Worm (Caenorhabditis elegans): ENCODE measurements around the gene gpc-1.

DNA sequence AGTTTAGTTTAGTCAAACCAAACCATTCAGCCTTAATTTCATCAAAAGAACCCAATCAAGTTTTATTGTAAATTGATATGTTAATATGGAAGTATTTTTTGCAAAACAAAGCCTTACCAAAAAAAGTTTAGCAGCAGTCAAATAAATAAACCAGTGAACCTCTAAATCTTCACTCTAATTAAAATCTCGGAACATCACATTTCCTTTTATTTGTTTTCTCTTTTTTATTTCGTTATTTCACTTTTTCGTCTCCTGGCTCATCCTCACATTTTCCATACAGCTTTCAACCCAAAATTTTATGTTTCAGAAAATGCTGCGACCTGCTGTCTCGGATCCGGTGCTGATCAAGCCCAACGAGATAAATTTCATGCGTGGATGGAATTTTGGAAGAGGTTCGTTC, 45.2 kb upstream of the gpc-1 start, which contains the start of gene C34E7.3:
- TF ChIP-seq B0310.2 (tag; optimal IDR thresholded peaks at IDR 0.05): no peak
- TF ChIP-seq sea-1 (GFP tag; conservative IDR thresholded peaks at IDR 0.05): no peak
- no peak for TF ChIP-seq pes-1 (GFP tag; IDR thresholded peaks at IDR 0.05)
- no peak for TF ChIP-seq hmbx-1 (tag; optimal IDR thresholded peaks at IDR 0.05)

Data from whole organism, early embryonic.